Worm (Caenorhabditis elegans): Measurements from ENCODE around the gene daf-5.

ce11 chrII:14002200-14002599 lies 49.9 kb downstream of the daf-5 start, which contains the start of gene F01D5.5:
- TF ChIP-seq hnd-1 (tag; optimal IDR thresholded peaks at IDR 0.05): no peak
- TF ChIP-seq ama-1 (optimal IDR thresholded peaks at IDR 0.05): no peak
- TF ChIP-seq tra-4 (tag; optimal IDR thresholded peaks at IDR 0.05): no peak

Data from whole organism, early embryonic.